Worm (Caenorhabditis elegans) whole organism, L2 larva: Measurements from ENCODE around the gene F55C12.2.
A peak's percentile ranks its signal among the peaks of the same experiment; 100 is the strongest.
"Not testable (repeated sequence)": the region's sequence is repeated elsewhere in the genome, so short reads cannot be mapped to it uniquely, and the experiment has no call there.

ENCODE experiments used
- C34F6.9 ChIP-seq: fragments of 150-350 bp; optimal IDR thresholded peaks from 2 replicates; lab custom pipeline; 2014; ENCODE audit warnings: missing biosample characterization, missing genetic modification characterization
- F13H6.1 ChIP-seq: sonication (generic microtip); optimal IDR thresholded peaks from 2 replicates; lab custom pipeline; 2016; ENCODE audit warnings: missing genetic modification characterization, missing compliant biosample characterization
- Y55F3AM.14 ChIP-seq: fragments of 200-800 bp; sonication (Bioruptor generic); optimal IDR thresholded peaks from 2 replicates; lab custom pipeline; 2018; ENCODE audit warnings: mild to moderate bottlenecking, missing genetic modification characterization, missing compliant biosample characterization
- ZK546.5 ChIP-seq: sonication (generic microtip); optimal IDR thresholded peaks from 2 replicates; lab custom pipeline; 2017; ENCODE audit warnings: missing biosample characterization, missing genetic modification characterization
- alr-1 ChIP-seq: fragments of 150-350 bp; optimal IDR thresholded peaks from 2 replicates; lab custom pipeline; 2014; ENCODE audit warnings: missing biosample characterization, missing genetic modification characterization
- aly-2 ChIP-seq: fragments of 150-350 bp; optimal IDR thresholded peaks from 2 replicates; lab custom pipeline; 2014; ENCODE audit warnings: missing biosample characterization, missing genetic modification characterization
- blmp-1 ChIP-seq: sonication (generic microtip); optimal IDR thresholded peaks from 2 replicates; lab custom pipeline; 2017; ENCODE audit warnings: missing genetic modification characterization, mild to moderate bottlenecking, missing compliant biosample characterization, antibody characterized with exemption, moderate library complexity; ENCODE audit not compliant: insufficient read depth
- ceh-16 ChIP-seq: fragments of 150-350 bp; optimal IDR thresholded peaks from 2 replicates; lab custom pipeline; 2014; ENCODE audit warnings: missing biosample characterization, missing genetic modification characterization
- ceh-82 ChIP-seq: fragments of 150-350 bp; optimal IDR thresholded peaks from 2 replicates; lab custom pipeline; 2014; ENCODE audit warnings: missing biosample characterization, missing genetic modification characterization
- crh-2 ChIP-seq: sonication (generic microtip); optimal IDR thresholded peaks from 2 replicates; lab custom pipeline; 2017; ENCODE audit warnings: missing biosample characterization, missing genetic modification characterization
- egl-27 ChIP-seq: sonication (generic microtip); optimal IDR thresholded peaks from 3 replicates; lab custom pipeline; 2017; ENCODE audit warnings: missing biosample characterization, missing genetic modification reagents, missing genetic modification characterization
- elt-1 ChIP-seq: fragments of 150-350 bp; optimal IDR thresholded peaks from 2 replicates; lab custom pipeline; 2014; ENCODE audit warnings: missing biosample characterization, missing genetic modification characterization
- fos-1 ChIP-seq: fragments of 150-350 bp; optimal IDR thresholded peaks from 2 replicates; lab custom pipeline; 2014; ENCODE audit warnings: missing biosample characterization, missing genetic modification characterization
- gmeb-1 ChIP-seq: fragments of 150-350 bp; optimal IDR thresholded peaks from 2 replicates; lab custom pipeline; 2014; ENCODE audit warnings: missing biosample characterization, missing genetic modification characterization
- lin-11 ChIP-seq: fragments of 150-350 bp; sonication (generic microtip); optimal IDR thresholded peaks from 2 replicates; lab custom pipeline; 2014; ENCODE audit warnings: missing biosample characterization, missing genetic modification characterization, inconsistent platforms, mixed read lengths
- lin-13 ChIP-seq: fragments of 150-350 bp; optimal IDR thresholded peaks from 2 replicates; lab custom pipeline; 2014; ENCODE audit warnings: missing biosample characterization, missing genetic modification reagents, missing genetic modification characterization
- lin-39 ChIP-seq: fragments of 150-350 bp; optimal IDR thresholded peaks from 2 replicates; lab custom pipeline; 2014; ENCODE audit warnings: missing biosample characterization, missing genetic modification reagents, missing genetic modification characterization
- lsy-2 ChIP-seq, 2 experiments: fragments of 150-350 bp in 1 of 2; sonication (generic microtip) in 1 of 2; optimal IDR thresholded peaks; 2 replicates each; lab custom pipeline; 2014 to 2017; ENCODE audit warnings: missing biosample characterization in 2 of 2, missing genetic modification characterization in 2 of 2
- mab-5 ChIP-seq: fragments of 150-350 bp; optimal IDR thresholded peaks from 2 replicates; lab custom pipeline; 2014; ENCODE audit warnings: missing biosample characterization, missing genetic modification characterization
- nhr-10 ChIP-seq: sonication (generic microtip); optimal IDR thresholded peaks from 2 replicates; lab custom pipeline; 2017; ENCODE audit warnings: missing biosample characterization, missing genetic modification characterization
- nhr-11 ChIP-seq: fragments of 150-350 bp; optimal IDR thresholded peaks from 2 replicates; lab custom pipeline; 2014; ENCODE audit warnings: missing biosample characterization, missing genetic modification characterization
- nhr-129 ChIP-seq: fragments of 150-350 bp; optimal IDR thresholded peaks from 2 replicates; lab custom pipeline; 2014; ENCODE audit warnings: missing biosample characterization, missing genetic modification characterization
- nhr-23 ChIP-seq: fragments of 150-350 bp; optimal IDR thresholded peaks from 2 replicates; lab custom pipeline; 2014; ENCODE audit warnings: missing biosample characterization, missing genetic modification reagents, missing genetic modification characterization
- nhr-237 ChIP-seq: fragments of 150-350 bp; optimal IDR thresholded peaks from 2 replicates; lab custom pipeline; 2014; ENCODE audit warnings: missing biosample characterization, missing genetic modification characterization
- nhr-6 ChIP-seq: fragments of 150-350 bp; optimal IDR thresholded peaks from 2 replicates; lab custom pipeline; 2014; ENCODE audit warnings: missing biosample characterization, missing genetic modification characterization
- nhr-77 ChIP-seq: fragments of 150-350 bp; optimal IDR thresholded peaks from 2 replicates; lab custom pipeline; 2014; ENCODE audit warnings: missing biosample characterization, missing genetic modification characterization
- sem-4 ChIP-seq: fragments of 150-350 bp; optimal IDR thresholded peaks from 2 replicates; lab custom pipeline; 2014; ENCODE audit warnings: missing biosample characterization, missing genetic modification reagents, missing genetic modification characterization
- skn-1 ChIP-seq: sonication (generic microtip); optimal IDR thresholded peaks from 2 replicates; lab custom pipeline; 2017; ENCODE audit warnings: missing biosample characterization, missing genetic modification characterization
- sma-3 ChIP-seq: sonication (generic microtip); optimal IDR thresholded peaks from 2 replicates; lab custom pipeline; 2016; ENCODE audit warnings: missing genetic modification reagents, missing genetic modification characterization, missing compliant biosample characterization
- sma-9 ChIP-seq, 2 experiments: fragments of 150-350 bp in 1 of 2; sonication (generic microtip) in 1 of 2; optimal IDR thresholded peaks; 2 replicates each; lab custom pipeline; 2014 to 2016; ENCODE audit warnings: missing genetic modification characterization in 2 of 2, mild to moderate bottlenecking in 1 of 2, missing biosample characterization in 1 of 2, missing compliant biosample characterization in 1 of 2, missing genetic modification reagents in 1 of 2, moderate library complexity in 1 of 2
- snpc-4 ChIP-seq: fragments of 150-350 bp; optimal IDR thresholded peaks from 2 replicates; lab custom pipeline; 2014; ENCODE audit warnings: missing biosample characterization, missing genetic modification characterization
- unc-39 ChIP-seq: fragments of 150-350 bp; optimal IDR thresholded peaks from 2 replicates; lab custom pipeline; 2014; ENCODE audit warnings: missing biosample characterization, missing genetic modification characterization
- ztf-1 ChIP-seq: fragments of 200-800 bp; sonication (Bioruptor generic); conservative IDR thresholded peaks from 2 replicates; pipeline ENCODE4 v1.3.6; 2022; ENCODE audit warnings: missing genetic modification characterization, missing compliant biosample characterization
- ztf-11 ChIP-seq: sonication (generic microtip); optimal IDR thresholded peaks from 2 replicates; lab custom pipeline; 2017; ENCODE audit warnings: missing biosample characterization, missing genetic modification characterization

The F55C12.2 gene

DNA sequence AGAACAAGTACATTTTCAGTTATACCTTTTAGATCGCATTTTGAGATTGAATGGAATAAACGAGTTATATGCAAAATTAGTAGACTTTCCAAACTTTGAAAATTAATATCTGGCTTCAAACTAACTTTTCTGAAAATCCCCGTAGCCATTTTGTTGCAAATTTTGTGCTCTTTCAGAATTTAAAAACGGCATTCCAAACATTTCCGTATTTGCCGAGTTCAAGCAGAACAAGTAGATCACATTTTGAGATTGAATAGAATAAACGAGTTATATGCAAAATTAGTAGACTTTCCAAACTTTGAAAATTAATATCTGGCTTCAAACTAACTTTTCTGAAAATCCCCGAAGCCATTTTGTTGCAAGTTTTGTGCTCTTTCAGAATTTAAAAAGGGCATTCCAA is at the start of gene F55C12.2:
TSS of gene F55C12.2 (plus strand) at position 301 of the 400 bp plus-strand sequence.
- not testable (repeated sequence) for TF ChIP-seq ztf-11 (tag; lab: Kevin White, UChicago); lsy-2 (tag; optimal IDR thresholded peaks at IDR 0.05; lab: Kevin White, UChicago); mab-5 (tag; lab: Kevin White, UChicago)
- TF ChIP-seq, all 48 proteins: peak for 0; not testable (repeated sequence) for 48

DNA sequence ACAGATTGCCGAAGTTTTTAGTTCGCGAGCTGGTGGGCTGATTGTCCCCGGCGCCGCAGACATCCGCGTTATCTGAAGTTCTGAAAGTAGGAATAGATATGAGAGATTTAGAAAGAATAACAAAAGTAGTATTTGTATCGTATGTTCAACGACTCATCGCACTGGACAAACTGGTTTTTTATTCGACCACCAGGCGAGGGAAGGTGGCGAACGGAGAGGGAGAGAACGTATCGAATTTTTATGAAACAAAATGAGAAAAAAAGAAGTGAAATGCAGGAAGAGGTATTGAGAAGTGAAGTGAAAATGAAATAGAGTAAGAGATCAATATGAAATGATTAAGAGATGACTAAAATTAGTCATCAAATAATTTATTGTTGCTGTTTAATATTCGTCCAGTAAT is 49.2 kb upstream of the F55C12.2 start, which contains the start of gene tbc-2:
TSS of gene tbc-2 (minus strand) at position 80 of the 400 bp plus-strand sequence.
- TF ChIP-seq blmp-1 (tag; lab: Kevin White, UChicago) = peak; percentile 26
- peak; percentile 8 for TF ChIP-seq sma-3 (GFP tag; lab: Kevin White, UChicago)
- TF ChIP-seq nhr-77 = no peak
- TF ChIP-seq aly-2 (tag; lab: Kevin White, UChicago) = no peak
- TF ChIP-seq, all 48 proteins: peak for 2

- TF ChIP-seq elt-1 (no peak), Y55F3AM.14 (no peak), alr-1 (tag; lab: Kevin White, UChicago) (no peak), blmp-1 (tag; lab: Kevin White, UChicago) (no peak), unc-39 (tag; lab: Kevin White, UChicago) (no peak), egl-27 (tag; lab: Kevin White, UChicago) (no peak), ztf-11 (tag; lab: Kevin White, UChicago) (no peak)
- TF ChIP-seq, all 48 proteins: peak for 0
Measured at ce11 chrII:5828486-5828885, 48.1 kb upstream of the F55C12.2 start, which contains the start of gene ZK1248.11. Gene ZK1248.11 (minus strand): TSS chrII:5828586.

- peak; percentile 47 for TF ChIP-seq fos-1 (tag; lab: Kevin White, UChicago)
- TF ChIP-seq F13H6.1 (tag; lab: Kevin White, UChicago) = no peak
- TF ChIP-seq, all 48 proteins: peak for 1
Measured at ce11 chrII:5829940-5830424, 46.6 kb upstream of the F55C12.2 start, which contains the start of gene col-74. Gene col-74 (plus strand): TSS chrII:5830374.

DNA sequence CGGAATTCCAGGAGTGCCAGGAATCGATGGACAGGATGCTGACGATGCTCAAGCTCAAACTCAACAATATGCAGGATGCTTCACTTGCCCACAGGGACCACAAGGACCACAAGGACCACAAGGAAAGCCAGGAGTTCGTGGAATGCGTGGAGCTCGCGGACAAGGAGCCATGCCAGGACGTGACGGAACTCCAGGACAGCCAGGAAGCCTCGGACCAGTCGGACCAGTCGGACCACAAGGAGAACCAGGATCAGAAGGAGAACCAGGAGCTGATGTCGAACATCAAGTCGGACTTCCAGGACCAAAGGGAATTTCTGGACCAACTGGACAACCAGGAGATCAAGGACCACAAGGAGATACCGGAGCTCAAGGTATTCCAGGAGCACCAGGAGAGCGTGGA is 45.2 kb upstream of the F55C12.2 start:
- TF ChIP-seq gmeb-1 (tag; lab: Kevin White, UChicago) = no peak
- TF ChIP-seq nhr-23 = no peak
- no peak for TF ChIP-seq lin-39
- TF ChIP-seq ceh-16 (tag; lab: Kevin White, UChicago) = no peak
- no peak for TF ChIP-seq C34F6.9 (tag; lab: Kevin White, UChicago)
- TF ChIP-seq nhr-11 (tag; lab: Kevin White, UChicago) = no peak
- TF ChIP-seq egl-27 (tag; lab: Kevin White, UChicago) = no peak
- no peak for TF ChIP-seq nhr-77
- no peak for TF ChIP-seq nhr-10 (tag; lab: Kevin White, UChicago)
- no peak for TF ChIP-seq crh-2
- TF ChIP-seq elt-1 = no peak
- TF ChIP-seq, all 48 proteins: peak for 0

DNA sequence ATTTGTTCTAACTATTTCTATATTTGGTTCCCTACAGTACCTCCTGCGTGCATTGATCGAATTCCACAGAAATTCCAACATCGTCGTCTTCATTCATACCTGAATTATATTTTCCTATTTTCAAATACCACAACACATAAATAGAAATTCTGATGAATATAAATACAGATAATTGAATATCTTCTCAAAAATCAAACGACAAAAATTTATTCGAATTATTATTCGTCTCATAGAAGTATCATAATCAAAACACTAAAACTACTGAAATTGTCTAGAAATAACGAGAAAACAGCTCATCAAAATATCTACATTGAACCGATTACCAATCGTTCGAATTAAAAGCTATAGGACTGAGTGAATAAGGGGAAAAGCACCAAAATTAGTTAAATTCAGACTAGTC is 43.5 kb upstream of the F55C12.2 start, which contains the start of gene gtap-1:
TSS of gene gtap-1 (minus strand) at position 101 of the 400 bp plus-strand sequence.
- TF ChIP-seq F13H6.1 (tag; lab: Kevin White, UChicago) (no peak), lin-13 (GFP tag; lab: Kevin White, UChicago) (no peak), nhr-129 (tag; lab: Kevin White, UChicago) (no peak), elt-1 (no peak), sma-3 (GFP tag; lab: Kevin White, UChicago) (no peak), ceh-82 (tag; lab: Kevin White, UChicago) (no peak), skn-1 (tag; lab: Kevin White, UChicago) (no peak), ztf-1 (GFP tag; lab: Robert Waterston, UW) (no peak), lin-11 (no peak), ZK546.5 (no peak), snpc-4 (tag; lab: Kevin White, UChicago) (no peak), sem-4 (tag; lab: Kevin White, UChicago) (no peak), sma-9 (GFP tag; optimal IDR thresholded peaks at IDR 0.05; lab: Kevin White, UChicago) (no peak), sma-9 (tag; optimal IDR thresholded peaks at IDR 0.05; lab: Kevin White, UChicago) (no peak), nhr-6 (tag; lab: Kevin White, UChicago) (no peak), crh-2 (no peak), nhr-11 (tag; lab: Kevin White, UChicago) (no peak), nhr-237 (no peak)
